Fruit fly (Drosophila melanogaster) whole organism, embryonic: Measurements from ENCODE around the gene CG13075.

Source experiments
- Aef1 ChIP-seq: fragments of 200-800 bp; sonication (Bioruptor generic); IDR thresholded peaks from 3 replicates; pipeline ENCODE4 v1.3.6; 2022; ENCODE audit warnings: missing biosample characterization, missing genetic modification characterization
- CG10209 ChIP-seq: fragments of 200-800 bp; sonication (Bioruptor generic); optimal IDR thresholded peaks from 3 replicates; lab custom pipeline; 2017; ENCODE audit warnings: missing biosample characterization, mild to moderate bottlenecking, missing genetic modification characterization, missing genetic modification reagents
- CG10366 ChIP-seq: fragments of 200-800 bp; sonication (Bioruptor generic); IDR thresholded peaks from 2 replicates; pipeline ENCODE4 v1.3.6; 2022; ENCODE audit warnings: missing biosample characterization, missing genetic modification characterization
- CG10543 ChIP-seq: fragments of 200-800 bp; sonication (Bioruptor generic); optimal IDR thresholded peaks from 3 replicates; lab custom pipeline; 2017; ENCODE audit warnings: missing biosample characterization, mild to moderate bottlenecking, missing genetic modification characterization, moderate library complexity
- CG11398 ChIP-seq: fragments of 200-800 bp; sonication (Bioruptor generic); optimal IDR thresholded peaks from 2 replicates; lab custom pipeline; 2016; ENCODE audit warnings: missing biosample characterization, missing genetic modification characterization
- CG13424 ChIP-seq: fragments of 200-800 bp; sonication (Bioruptor generic); optimal IDR thresholded peaks from 2 replicates; lab custom pipeline; 2019; ENCODE audit warnings: missing biosample characterization, mild to moderate bottlenecking, missing genetic modification characterization, moderate library complexity
- CG13624 ChIP-seq: fragments of 200-800 bp; sonication (Bioruptor generic); optimal IDR thresholded peaks from 2 replicates; lab custom pipeline; 2016; ENCODE audit warnings: missing biosample characterization, missing genetic modification characterization
- CG1529 ChIP-seq: fragments of 200-800 bp; sonication (Bioruptor generic); optimal IDR thresholded peaks from 3 replicates; lab custom pipeline; 2018; ENCODE audit warnings: missing biosample characterization, missing genetic modification characterization
- CG15601 ChIP-seq: fragments of 200-800 bp; sonication (Bioruptor generic); optimal IDR thresholded peaks from 3 replicates; lab custom pipeline; 2019; ENCODE audit warnings: missing biosample characterization, mild to moderate bottlenecking, missing genetic modification characterization, moderate library complexity
- CG1792 ChIP-seq: fragments of 200-800 bp; sonication (Bioruptor generic); optimal IDR thresholded peaks from 2 replicates; lab custom pipeline; 2016; ENCODE audit warnings: missing biosample characterization, missing genetic modification characterization
- CG2202 ChIP-seq: fragments of 200-800 bp; sonication (Bioruptor generic); optimal IDR thresholded peaks from 2 replicates; lab custom pipeline; 2018; ENCODE audit warnings: missing biosample characterization, mild to moderate bottlenecking, missing genetic modification characterization
- CG31365 ChIP-seq: fragments of 200-800 bp; sonication (Bioruptor generic); optimal IDR thresholded peaks from 2 replicates; lab custom pipeline; 2018; ENCODE audit warnings: missing biosample characterization, mild to moderate bottlenecking, missing genetic modification characterization
- CG31441 ChIP-seq: fragments of 200-800 bp; sonication (Bioruptor generic); IDR thresholded peaks from 2 replicates; pipeline ENCODE4 v1.3.6; 2022; ENCODE audit warnings: missing biosample characterization, missing genetic modification characterization
- CG32767 ChIP-seq: fragments of 200-800 bp; sonication (Bioruptor generic); IDR thresholded peaks from 2 replicates; pipeline ENCODE4 v1.3.6; 2022; ENCODE audit warnings: missing biosample characterization, missing genetic modification characterization
- CG3407 ChIP-seq: fragments of 200-800 bp; sonication (Bioruptor generic); optimal IDR thresholded peaks from 2 replicates; lab custom pipeline; 2018; ENCODE audit warnings: missing biosample characterization, mild to moderate bottlenecking, missing genetic modification characterization
- CG4820 ChIP-seq: fragments of 200-800 bp; sonication (Bioruptor generic); optimal IDR thresholded peaks from 3 replicates; lab custom pipeline; 2016; ENCODE audit warnings: missing biosample characterization, missing genetic modification characterization
- CG6765 ChIP-seq: fragments of 200-800 bp; sonication (Bioruptor generic); optimal IDR thresholded peaks from 3 replicates; lab custom pipeline; 2017; ENCODE audit warnings: missing biosample characterization, mild to moderate bottlenecking, missing genetic modification characterization
- CG6813 ChIP-seq: fragments of 200-800 bp; sonication (Bioruptor generic); optimal IDR thresholded peaks from 2 replicates; lab custom pipeline; 2017; ENCODE audit warnings: missing biosample characterization, missing genetic modification characterization, mild to moderate bottlenecking, moderate library complexity, missing genetic modification reagents
- CG8924 ChIP-seq: fragments of 200-800 bp; optimal IDR thresholded peaks from 3 replicates; lab custom pipeline; 2019; ENCODE audit warnings: missing biosample characterization, mild to moderate bottlenecking, missing genetic modification characterization, moderate library complexity
- CG9437 ChIP-seq: fragments of 200-800 bp; sonication (Bioruptor generic); optimal IDR thresholded peaks from 2 replicates; lab custom pipeline; 2018; ENCODE audit warnings: missing biosample characterization, mild to moderate bottlenecking, missing genetic modification characterization
- D19A ChIP-seq: fragments of 200-800 bp; optimal IDR thresholded peaks from 3 replicates; lab custom pipeline; 2019; ENCODE audit warnings: missing biosample characterization, mild to moderate bottlenecking, missing genetic modification characterization, moderate library complexity
- Deaf1 ChIP-seq: fragments of 200-800 bp; optimal IDR thresholded peaks from 3 replicates; lab custom pipeline; 2019; ENCODE audit warnings: missing biosample characterization, mild to moderate bottlenecking, missing genetic modification characterization, moderate library complexity
- Dip2 ChIP-seq: fragments of 200-800 bp; sonication (Bioruptor generic); IDR thresholded peaks from 2 replicates; pipeline ENCODE4 v1.3.6; 2022; ENCODE audit warnings: missing biosample characterization, missing genetic modification characterization
- Dll ChIP-seq: fragments of 200-800 bp; sonication (Bioruptor generic); IDR thresholded peaks from 4 replicates; pipeline ENCODE4 v1.3.6; 2022; ENCODE audit warnings: missing biosample characterization, missing genetic modification characterization; ENCODE audit not compliant: partially characterized antibody
- E2f2 ChIP-seq: fragments of 200-800 bp; sonication (Bioruptor generic); IDR thresholded peaks from 2 replicates; pipeline ENCODE4 v1.3.6; 2022; ENCODE audit warnings: missing biosample characterization, missing genetic modification characterization
- H2.0 ChIP-seq: fragments of 200-800 bp; sonication (Bioruptor generic); IDR thresholded peaks from 2 replicates; pipeline ENCODE4 v1.3.6; 2022; ENCODE audit warnings: missing biosample characterization, missing genetic modification characterization
- Lpt ChIP-seq: fragments of >200 bp; optimal IDR thresholded peaks from 2 replicates; lab custom pipeline; 2018; ENCODE audit warnings: missing biosample characterization, missing genetic modification characterization
- Max ChIP-seq: fragments of 200-800 bp; sonication (Bioruptor generic); optimal IDR thresholded peaks from 2 replicates; lab custom pipeline; 2016; ENCODE audit warnings: missing biosample characterization, mild to moderate bottlenecking, missing genetic modification characterization
- Mrtf ChIP-seq: fragments of 200-800 bp; sonication (Bioruptor generic); IDR thresholded peaks from 3 replicates; pipeline ENCODE4 v1.3.6; 2022; ENCODE audit warnings: missing biosample characterization, missing genetic modification characterization
- Poxn ChIP-seq: fragments of 200-800 bp; sonication (Bioruptor generic); IDR thresholded peaks from 2 replicates; pipeline ENCODE4 v1.3.6; 2022; ENCODE audit warnings: missing biosample characterization, missing genetic modification characterization
- Scr ChIP-seq: fragments of 200-800 bp; sonication (Bioruptor generic); IDR thresholded peaks from 2 replicates; pipeline ENCODE4 v1.3.6; 2022; ENCODE audit warnings: missing biosample characterization, missing genetic modification characterization; ENCODE audit not compliant: partially characterized antibody
- ab ChIP-seq: fragments of 200-800 bp; sonication (Bioruptor generic); optimal IDR thresholded peaks from 2 replicates; lab custom pipeline; 2016; ENCODE audit warnings: missing biosample characterization, missing genetic modification characterization
- ac ChIP-seq: fragments of 200-800 bp; sonication (Bioruptor generic); optimal IDR thresholded peaks from 3 replicates; lab custom pipeline; 2017; ENCODE audit warnings: missing biosample characterization, mild to moderate bottlenecking, missing genetic modification characterization
- ap ChIP-seq: fragments of 200-800 bp; sonication (Bioruptor generic); IDR thresholded peaks from 2 replicates; pipeline ENCODE4 v1.3.6; 2022; ENCODE audit warnings: missing biosample characterization, missing genetic modification characterization
- chn ChIP-seq: fragments of 200-800 bp; sonication (Bioruptor generic); optimal IDR thresholded peaks from 2 replicates; lab custom pipeline; 2016; ENCODE audit warnings: missing biosample characterization, missing genetic modification characterization
- crol ChIP-seq: fragments of 200-800 bp; sonication (Bioruptor generic); IDR thresholded peaks from 2 replicates; pipeline ENCODE4 v1.3.6; 2022; ENCODE audit warnings: missing biosample characterization, missing genetic modification characterization
- fd96Cb ChIP-seq: fragments of 200-800 bp; sonication (Bioruptor generic); optimal IDR thresholded peaks from 2 replicates; lab custom pipeline; 2018; ENCODE audit warnings: missing biosample characterization, mild to moderate bottlenecking, missing genetic modification characterization, moderate library complexity
- ind ChIP-seq: fragments of 200-800 bp; sonication (Bioruptor generic); optimal IDR thresholded peaks from 3 replicates; lab custom pipeline; 2016; ENCODE audit warnings: missing biosample characterization, missing genetic modification characterization
- lov ChIP-seq, 2 experiments: fragments of 200-800 bp in 1 of 2; fragments of >200 bp in 1 of 2; sonication (Bioruptor generic) in 1 of 2; IDR thresholded peaks in 1 of 2; optimal IDR thresholded peaks in 1 of 2; 2 replicates in 1 of 2; 3 replicates in 1 of 2; pipeline versions ENCODE4 v1.3.6 to Lab custom; 2017 to 2022; ENCODE audit warnings: missing biosample characterization in 1 of 2, missing genetic modification characterization in 1 of 2
- mam ChIP-seq: fragments of 200-800 bp; sonication (Bioruptor generic); optimal IDR thresholded peaks from 3 replicates; lab custom pipeline; 2016; ENCODE audit warnings: missing biosample characterization, missing genetic modification characterization
- oc ChIP-seq: fragments of 200-800 bp; sonication (Bioruptor generic); optimal IDR thresholded peaks from 2 replicates; lab custom pipeline; 2018; ENCODE audit warnings: missing biosample characterization, mild to moderate bottlenecking, missing genetic modification characterization, moderate library complexity
- peb ChIP-seq: fragments of 200-800 bp; sonication (Bioruptor generic); IDR thresholded peaks from 2 replicates; pipeline ENCODE4 v1.3.6; 2022; ENCODE audit warnings: missing biosample characterization, missing genetic modification characterization
- pfk ChIP-seq: fragments of 200-800 bp; sonication (Bioruptor generic); optimal IDR thresholded peaks from 2 replicates; lab custom pipeline; 2018; ENCODE audit warnings: missing biosample characterization, mild to moderate bottlenecking, missing genetic modification characterization, moderate library complexity
- pho ChIP-seq: fragments of 200-800 bp; sonication (Bioruptor generic); optimal IDR thresholded peaks from 2 replicates; lab custom pipeline; 2016; ENCODE audit warnings: missing biosample characterization, missing genetic modification characterization
- pnt ChIP-seq: fragments of 200-800 bp; sonication (Bioruptor generic); optimal IDR thresholded peaks from 3 replicates; lab custom pipeline; 2016; ENCODE audit warnings: missing biosample characterization, missing genetic modification characterization
- pum ChIP-seq: fragments of 200-800 bp; sonication (Bioruptor generic); optimal IDR thresholded peaks from 2 replicates; lab custom pipeline; 2016; ENCODE audit warnings: missing biosample characterization, missing genetic modification characterization
- repo ChIP-seq: fragments of 200-800 bp; sonication (Bioruptor generic); optimal IDR thresholded peaks from 2 replicates; lab custom pipeline; 2016; ENCODE audit warnings: missing biosample characterization, missing genetic modification characterization
- row ChIP-seq: fragments of 200-800 bp; sonication (Bioruptor generic); IDR thresholded peaks from 3 replicates; pipeline ENCODE4 v1.3.6; 2022; ENCODE audit warnings: missing biosample characterization, missing genetic modification characterization
- sc ChIP-seq, 3 experiments: fragments of >200 bp in 2 of 3; fragments of 200-800 bp in 1 of 3; sonication (Bioruptor generic) in 1 of 3; optimal IDR thresholded peaks; 2 replicates in 2 of 3; 3 replicates in 1 of 3; lab custom pipeline; 2017; ENCODE audit warnings: mild to moderate bottlenecking in 1 of 3, missing biosample characterization in 1 of 3, missing genetic modification characterization in 1 of 3, missing genetic modification reagents in 1 of 3
- sob ChIP-seq: fragments of 200-800 bp; sonication (Bioruptor generic); IDR thresholded peaks from 2 replicates; pipeline ENCODE4 v1.3.6; 2022; ENCODE audit warnings: missing biosample characterization, missing genetic modification characterization
- sqz ChIP-seq: fragments of 200-800 bp; sonication (Bioruptor generic); optimal IDR thresholded peaks from 3 replicates; lab custom pipeline; 2018; ENCODE audit warnings: missing biosample characterization, mild to moderate bottlenecking, missing genetic modification characterization
- unc-4 ChIP-seq: fragments of 200-800 bp; sonication (Bioruptor generic); IDR thresholded peaks from 2 replicates; pipeline ENCODE4 v1.3.6; 2022; ENCODE audit warnings: missing biosample characterization, missing genetic modification characterization; ENCODE audit not compliant: partially characterized antibody

CG13075 gene

DNA sequence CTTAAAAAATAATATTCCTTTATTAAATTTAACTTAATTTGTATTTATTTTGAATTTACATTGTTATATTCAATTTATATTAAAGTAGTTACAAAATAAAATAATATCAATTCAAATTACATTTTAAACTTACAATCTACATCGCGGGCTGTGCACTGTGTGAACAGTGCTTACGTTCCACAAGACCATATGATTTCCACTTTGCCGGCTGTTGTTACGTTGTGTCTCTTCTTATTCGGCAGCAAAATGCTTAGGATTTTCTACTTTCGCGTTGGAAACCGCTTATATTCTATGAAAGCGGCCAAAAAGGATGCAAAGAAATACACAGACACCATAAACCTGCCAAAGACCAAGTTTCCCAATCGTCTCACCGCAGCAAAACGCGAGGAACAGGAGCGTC lies 16.3 kb downstream of the CG13075 start, which contains the start of gene IleRS-m:
Gene IleRS-m, plus strand, starts transcription at position 222 of the 400 bp plus-strand sequence.
- TF ChIP-seq CG10543: no peak
- TF ChIP-seq pnt: no peak
- no peak for TF ChIP-seq repo (GFP tag; lab: Kevin White, UChicago)
- TF ChIP-seq Max (GFP tag; lab: Kevin White, UChicago): no peak
- TF ChIP-seq Dip2 (GFP tag; lab: Robert Waterston, UW): no peak
- TF ChIP-seq Poxn (GFP tag; lab: Robert Waterston, UW): no peak
- TF ChIP-seq oc (tag; lab: Kevin White, UChicago): no peak
- TF ChIP-seq chn (GFP tag; lab: Kevin White, UChicago): no peak
- no peak for TF ChIP-seq CG4820
- no peak for TF ChIP-seq pho (GFP tag; lab: Kevin White, UChicago)
- no peak for TF ChIP-seq CG13624 (GFP tag; lab: Kevin White, UChicago)
- no peak for TF ChIP-seq lov (optimal IDR thresholded peaks at IDR 0.05; lab: Kevin White, UChicago)
- no peak for TF ChIP-seq lov (GFP tag; IDR thresholded peaks at IDR 0.05; lab: Robert Waterston, UW)
- no peak for TF ChIP-seq sc (optimal IDR thresholded peaks at IDR 0.05; lab: Kevin White, UChicago)
- TF ChIP-seq sc (GFP tag; optimal IDR thresholded peaks at IDR 0.05; lab: Kevin White, UChicago): no peak
- TF ChIP-seq CG31365 (tag; lab: Kevin White, UChicago): no peak
- TF ChIP-seq CG6813 (GFP tag; lab: Kevin White, UChicago): no peak
- TF ChIP-seq Mrtf (GFP tag; lab: Robert Waterston, UW): no peak
- TF ChIP-seq fd96Cb (tag; lab: Kevin White, UChicago): no peak
- TF ChIP-seq unc-4 (GFP tag; lab: Robert Waterston, UW): no peak
- TF ChIP-seq CG8924: no peak
- TF ChIP-seq pum (GFP tag; lab: Kevin White, UChicago): no peak
- TF ChIP-seq ac (GFP tag; lab: Kevin White, UChicago): no peak
- TF ChIP-seq ab (GFP tag; lab: Kevin White, UChicago): no peak
- no peak for TF ChIP-seq Lpt (GFP tag; lab: Kevin White, UChicago)
- TF ChIP-seq E2f2 (GFP tag; lab: Robert Waterston, UW): peak; percentile 96
- no peak for TF ChIP-seq Aef1 (GFP tag; lab: Robert Waterston, UW)
- no peak for TF ChIP-seq CG31441
- peak; percentile 98 for TF ChIP-seq CG9437 (GFP tag; lab: Kevin White, UChicago)
- TF ChIP-seq ap (GFP tag; lab: Robert Waterston, UW): no peak
- TF ChIP-seq CG15601 (tag; lab: Kevin White, UChicago): no peak
- 0 out of 4 replicates have a peak, but pooled peaks have one; percentile 11 for TF ChIP-seq Dll (GFP tag; lab: Robert Waterston, UW)
- TF ChIP-seq Deaf1: no peak
- no peak for TF ChIP-seq ind (GFP tag; lab: Kevin White, UChicago)
- TF ChIP-seq CG2202 (tag; lab: Kevin White, UChicago): no peak
- TF ChIP-seq Scr (GFP tag; lab: Robert Waterston, UW): no peak
- TF ChIP-seq peb (GFP tag; lab: Robert Waterston, UW): no peak
- TF ChIP-seq sob (GFP tag; lab: Robert Waterston, UW): no peak
- TF ChIP-seq CG13424 (tag; lab: Kevin White, UChicago): no peak
- no peak for TF ChIP-seq mam
- no peak for TF ChIP-seq CG6765 (GFP tag; lab: Kevin White, UChicago)
- no peak for TF ChIP-seq CG11398
- no peak for TF ChIP-seq row (GFP tag; lab: Robert Waterston, UW)
- no peak for TF ChIP-seq D19A (tag; lab: Kevin White, UChicago)
- no peak for TF ChIP-seq sqz (GFP tag; lab: Kevin White, UChicago)
- TF ChIP-seq CG3407 (GFP tag; lab: Kevin White, UChicago): no peak
- no peak for TF ChIP-seq CG10366 (GFP tag; lab: Robert Waterston, UW)
- no peak for TF ChIP-seq CG32767 (GFP tag; lab: Robert Waterston, UW)
- TF ChIP-seq pfk: no peak
- TF ChIP-seq CG1792 (GFP tag; lab: Kevin White, UChicago): no peak
- TF ChIP-seq H2.0 (GFP tag; lab: Robert Waterston, UW): no peak
- TF ChIP-seq CG10209 (GFP tag; lab: Kevin White, UChicago): no peak
- no peak for TF ChIP-seq CG1529 (GFP tag; lab: Kevin White, UChicago)
- no peak for TF ChIP-seq crol
